Worm (Caenorhabditis elegans) whole organism, L3 larva: ENCODE measurements around the gene gfi-1.

Experiments
- R02D3.7 ChIP-seq: fragments of 150-350 bp; optimal IDR thresholded peaks from 2 replicates; lab custom pipeline; 2014; ENCODE audit warnings: missing biosample characterization, missing genetic modification characterization
- aly-2 ChIP-seq: fragments of 150-350 bp; optimal IDR thresholded peaks from 2 replicates; lab custom pipeline; 2014; ENCODE audit warnings: missing biosample characterization, missing genetic modification characterization
- ama-1 ChIP-seq: fragments of 150-350 bp; optimal IDR thresholded peaks from 2 replicates; lab custom pipeline; 2018
- ceh-28 ChIP-seq: fragments of 150-350 bp; optimal IDR thresholded peaks from 2 replicates; lab custom pipeline; 2014; ENCODE audit warnings: missing biosample characterization, missing genetic modification reagents, missing genetic modification characterization
- ceh-9 ChIP-seq: sonication (generic microtip); optimal IDR thresholded peaks from 2 replicates; lab custom pipeline; 2018; ENCODE audit warnings: missing biosample characterization, missing genetic modification characterization
- egl-5 ChIP-seq: fragments of 150-350 bp; optimal IDR thresholded peaks from 2 replicates; lab custom pipeline; 2017; ENCODE audit warnings: missing biosample characterization, missing genetic modification reagents, missing genetic modification characterization, inconsistent platforms
- elt-1 ChIP-seq: fragments of 150-350 bp; optimal IDR thresholded peaks from 2 replicates; lab custom pipeline; 2014; ENCODE audit warnings: missing biosample characterization, missing genetic modification characterization
- elt-2 ChIP-seq: sonication (generic microtip); optimal IDR thresholded peaks from 2 replicates; lab custom pipeline; 2016; ENCODE audit warnings: missing genetic modification reagents, mild to moderate bottlenecking, missing genetic modification characterization, missing compliant biosample characterization
- elt-3 ChIP-seq, 3 experiments: fragments of 150-350 bp in 1 of 3; sonication (generic microtip) in 2 of 3; optimal IDR thresholded peaks; 2 replicates in 2 of 3; 4 replicates in 1 of 3; lab custom pipeline; 2014 to 2017; ENCODE audit warnings: missing biosample characterization in 3 of 3, missing genetic modification characterization in 3 of 3
- eor-1 ChIP-seq, 2 experiments: fragments of 150-350 bp; optimal IDR thresholded peaks; 2 replicates each; lab custom pipeline; 2014 to 2018; ENCODE audit warnings: missing biosample characterization in 2 of 2, missing genetic modification characterization in 2 of 2
- fkh-2 ChIP-seq: fragments of 150-350 bp; optimal IDR thresholded peaks from 2 replicates; lab custom pipeline; 2014; ENCODE audit warnings: missing biosample characterization, missing genetic modification reagents, missing genetic modification characterization
- hmg-11 ChIP-seq: sonication (generic microtip); optimal IDR thresholded peaks from 2 replicates; lab custom pipeline; 2016; ENCODE audit warnings: missing genetic modification characterization, missing compliant biosample characterization
- jun-1 ChIP-seq: fragments of 150-350 bp; optimal IDR thresholded peaks from 2 replicates; lab custom pipeline; 2014; ENCODE audit warnings: missing biosample characterization, missing genetic modification reagents, missing genetic modification characterization
- lin-15B ChIP-seq: fragments of 150-350 bp; optimal IDR thresholded peaks from 2 replicates; lab custom pipeline; 2014; ENCODE audit warnings: missing biosample characterization, missing genetic modification characterization
- lin-39 ChIP-seq: fragments of 150-350 bp; optimal IDR thresholded peaks from 2 replicates; lab custom pipeline; 2018; ENCODE audit warnings: missing biosample characterization, missing genetic modification reagents, missing genetic modification characterization
- lsy-12 ChIP-seq: sonication (generic microtip); optimal IDR thresholded peaks from 2 replicates; lab custom pipeline; 2016; ENCODE audit warnings: mild to moderate bottlenecking, missing genetic modification characterization, missing compliant biosample characterization
- mdl-1 ChIP-seq: fragments of 150-350 bp; optimal IDR thresholded peaks from 2 replicates; lab custom pipeline; 2014; ENCODE audit warnings: missing biosample characterization, missing genetic modification characterization
- mml-1 ChIP-seq: fragments of 150-350 bp; sonication (generic microtip); optimal IDR thresholded peaks from 3 replicates; lab custom pipeline; 2014; ENCODE audit warnings: missing biosample characterization, missing genetic modification characterization
- nfya-1 ChIP-seq: sonication (generic microtip); optimal IDR thresholded peaks from 2 replicates; lab custom pipeline; 2017; ENCODE audit warnings: missing genetic modification characterization, mild to moderate bottlenecking, missing compliant biosample characterization, antibody characterized with exemption, moderate library complexity; ENCODE audit not compliant: insufficient read depth
- nhr-11 ChIP-seq: fragments of 150-350 bp; optimal IDR thresholded peaks from 2 replicates; lab custom pipeline; 2014; ENCODE audit warnings: missing biosample characterization, missing genetic modification characterization
- nhr-12 ChIP-seq: fragments of 150-350 bp; optimal IDR thresholded peaks from 2 replicates; lab custom pipeline; 2014; ENCODE audit warnings: missing biosample characterization, missing genetic modification characterization
- nhr-23 ChIP-seq: fragments of 150-350 bp; optimal IDR thresholded peaks from 2 replicates; lab custom pipeline; 2014; ENCODE audit warnings: missing biosample characterization, missing genetic modification reagents, missing genetic modification characterization
- nhr-237 ChIP-seq: fragments of 150-350 bp; optimal IDR thresholded peaks from 2 replicates; lab custom pipeline; 2014; ENCODE audit warnings: missing biosample characterization, missing genetic modification characterization
- nhr-25 ChIP-seq: sonication (generic microtip); optimal IDR thresholded peaks from 2 replicates; lab custom pipeline; 2017; ENCODE audit warnings: missing biosample characterization, missing genetic modification characterization
- nhr-43 ChIP-seq: sonication (generic microtip); optimal IDR thresholded peaks from 2 replicates; lab custom pipeline; 2016; ENCODE audit warnings: mild to moderate bottlenecking, missing genetic modification characterization, missing compliant biosample characterization; ENCODE audit not compliant: poor library complexity, severe bottlenecking
- nhr-77 ChIP-seq: fragments of 150-350 bp; optimal IDR thresholded peaks from 2 replicates; lab custom pipeline; 2014; ENCODE audit warnings: missing biosample characterization, missing genetic modification characterization
- pha-4 ChIP-seq: fragments of 150-350 bp; optimal IDR thresholded peaks from 2 replicates; lab custom pipeline; 2014; ENCODE audit warnings: missing biosample characterization, missing genetic modification reagents, missing genetic modification characterization
- pqm-1 ChIP-seq: fragments of 150-350 bp; optimal IDR thresholded peaks from 2 replicates; lab custom pipeline; 2017; ENCODE audit warnings: missing biosample characterization, missing genetic modification characterization, inconsistent platforms
- sea-2 ChIP-seq: fragments of 150-350 bp; sonication (generic microtip); optimal IDR thresholded peaks from 4 replicates; lab custom pipeline; 2014; ENCODE audit warnings: missing biosample characterization, missing genetic modification reagents, missing genetic modification characterization
- skn-1 ChIP-seq: fragments of 150-350 bp; optimal IDR thresholded peaks from 2 replicates; lab custom pipeline; 2014; ENCODE audit warnings: missing biosample characterization, missing genetic modification characterization
- snpc-4 ChIP-seq: fragments of 150-350 bp; optimal IDR thresholded peaks from 2 replicates; lab custom pipeline; 2014; ENCODE audit warnings: missing biosample characterization, missing genetic modification characterization
- tbx-2 ChIP-seq: sonication (generic microtip); optimal IDR thresholded peaks from 2 replicates; lab custom pipeline; 2016; ENCODE audit warnings: mild to moderate bottlenecking, missing genetic modification characterization, missing compliant biosample characterization
- unc-39 ChIP-seq: sonication (generic microtip); optimal IDR thresholded peaks from 4 replicates; lab custom pipeline; 2017; ENCODE audit warnings: missing biosample characterization, missing genetic modification characterization
- unc-62 ChIP-seq: fragments of 150-350 bp; sonication (generic microtip); optimal IDR thresholded peaks from 4 replicates; lab custom pipeline; 2014; ENCODE audit warnings: missing biosample characterization, missing genetic modification reagents, missing genetic modification characterization
- zag-1 ChIP-seq: fragments of 150-350 bp; optimal IDR thresholded peaks from 2 replicates; lab custom pipeline; 2014; ENCODE audit warnings: missing biosample characterization, missing genetic modification characterization
- ztf-4 ChIP-seq: fragments of 150-350 bp; optimal IDR thresholded peaks from 2 replicates; lab custom pipeline; 2014; ENCODE audit warnings: missing biosample characterization, missing genetic modification characterization

gfi-1 gene

ce11 chrV:6429870-6430339 is 30.2 kb upstream of the gfi-1 start, which contains the start of gene alh-4:
Gene alh-4 (minus strand): TSS chrV:6429920.
- no peak for TF ChIP-seq pqm-1 (tag; lab: Kevin White, UChicago)
- TF ChIP-seq nhr-23 (tag; lab: Kevin White, UChicago): peak; percentile 56
- TF ChIP-seq nhr-25 (tag; lab: Kevin White, UChicago): peak; percentile 42

- TF ChIP-seq nfya-1 (tag; lab: Kevin White, UChicago): peak; percentile 74
- TF ChIP-seq snpc-4 (tag; lab: Kevin White, UChicago): peak; percentile 11
- TF ChIP-seq elt-2 (tag; lab: Kevin White, UChicago): peak; percentile 31
- TF ChIP-seq pha-4 (tag; lab: Kevin White, UChicago): peak; percentile 30
- peak; percentile 28 for TF ChIP-seq lsy-12 (tag; lab: Kevin White, UChicago)
- peak; percentile 51 for TF ChIP-seq lin-39 (tag; lab: Kevin White, UChicago)
- TF ChIP-seq nhr-25 (tag; lab: Kevin White, UChicago): peak; percentile 46
- peak; percentile 18 for TF ChIP-seq nhr-23 (tag; lab: Kevin White, UChicago)
- no peak for TF ChIP-seq sea-2
- peak; percentile 82 for TF ChIP-seq hmg-11 (tag; lab: Kevin White, UChicago)
- peak; percentile 63 for TF ChIP-seq lin-15B (tag; lab: Kevin White, UChicago)
- TF ChIP-seq nhr-12: no peak
- TF ChIP-seq nhr-43 (tag; lab: Kevin White, UChicago): peak; percentile 14
- peak; percentile 73 for TF ChIP-seq ama-1 (lab: Kevin White, UChicago)
- TF ChIP-seq R02D3.7 (tag; lab: Kevin White, UChicago): peak; percentile 1
- no peak for TF ChIP-seq aly-2
- TF ChIP-seq egl-5 (tag; lab: Kevin White, UChicago): no peak
- TF ChIP-seq ceh-28 (tag; lab: Kevin White, UChicago): peak; percentile 30
- TF ChIP-seq, all 47 proteins: peak for 14
Observed at ce11 chrV:6427433-6427832, 27.7 kb upstream of the gfi-1 start.

ce11 chrV:6426843-6427242 is 27.1 kb upstream of the gfi-1 start, which contains the start of gene atp-4:
Gene atp-4 (minus strand): TSS chrV:6427112.
- TF ChIP-seq fkh-2 (no peak), ama-1 (lab: Kevin White, UChicago) (peak; percentile 53)

ce11 chrV:6425927-6426326 is 26.2 kb upstream of the gfi-1 start, which contains the start of gene T05H4.11:
Gene T05H4.11 (minus strand): TSS chrV:6426261.
- TF ChIP-seq pqm-1 (tag; lab: Kevin White, UChicago): peak; percentile 11
- TF ChIP-seq ztf-4: no peak
- peak in 1 of 3 experiments; percentile 9 for TF ChIP-seq elt-3 (tag; optimal IDR thresholded peaks at IDR 0.05; lab: Kevin White, UChicago)
- no peak for TF ChIP-seq lin-15B (tag; lab: Kevin White, UChicago)
- no peak for TF ChIP-seq eor-1 (tag; optimal IDR thresholded peaks at IDR 0.05; lab: Kevin White, UChicago)
- peak; percentile 31 for TF ChIP-seq lsy-12 (tag; lab: Kevin White, UChicago)
- no peak for TF ChIP-seq sea-2
- TF ChIP-seq elt-2 (tag; lab: Kevin White, UChicago): peak; percentile 27
- peak; percentile 27 for TF ChIP-seq nhr-25 (tag; lab: Kevin White, UChicago)
- no peak for TF ChIP-seq elt-1 (tag; lab: Kevin White, UChicago)
- TF ChIP-seq pha-4 (tag; lab: Kevin White, UChicago): peak; percentile 7
- no peak for TF ChIP-seq nhr-43 (tag; lab: Kevin White, UChicago)
- no peak for TF ChIP-seq mdl-1
- peak; percentile 35 for TF ChIP-seq nhr-23 (tag; lab: Kevin White, UChicago)
- no peak for TF ChIP-seq mml-1

ce11 chrV:6424055-6424454 is 24.3 kb upstream of the gfi-1 start, which contains the start of gene urb-1:
Gene urb-1 (minus strand): TSS chrV:6424155.
- TF ChIP-seq nhr-237 (tag; lab: Kevin White, UChicago) (no peak), tbx-2 (no peak), nhr-77 (tag; lab: Kevin White, UChicago) (peak; percentile 36)

- TF ChIP-seq nhr-77 (tag; lab: Kevin White, UChicago) (no peak), skn-1 (no peak), ceh-9 (no peak), jun-1 (tag; lab: Kevin White, UChicago) (no peak), nhr-11 (tag; lab: Kevin White, UChicago) (no peak), lsy-12 (tag; lab: Kevin White, UChicago) (no peak), tbx-2 (no peak), ama-1 (lab: Kevin White, UChicago) (no peak), ceh-28 (tag; lab: Kevin White, UChicago) (no peak), nhr-23 (tag; lab: Kevin White, UChicago) (no peak), zag-1 (tag; lab: Kevin White, UChicago) (no peak), ztf-4 (no peak), unc-39 (tag; lab: Kevin White, UChicago) (no peak), eor-1 (tag; optimal IDR thresholded peaks at IDR 0.05; lab: Kevin White, UChicago) (no peak), nhr-43 (tag; lab: Kevin White, UChicago) (no peak), mdl-1 (no peak), unc-62 (no peak)
Observed at ce11 chrV:6414985-6415384, 15.3 kb upstream of the gfi-1 start, which contains the start of gene cht-6. Gene cht-6 (plus strand): TSS chrV:6414993.
